Worm (Caenorhabditis elegans): ENCODE results near the gene F38B6.7.

ce11 chrX:6656770-6657169 lies 41.4 kb downstream of the F38B6.7 start:
- TF ChIP-seq nhr-28 (tag; optimal IDR thresholded peaks at IDR 0.05) (peak; percentile 4), nhr-11 (tag; optimal IDR thresholded peaks at IDR 0.05) (no peak), egl-43 (GFP tag; IDR thresholded peaks at IDR 0.05) (no peak), ztf-11 (tag; optimal IDR thresholded peaks at IDR 0.05) (no peak)

Data from whole organism, L4 larva.